Worm (Caenorhabditis elegans): Measurements from ENCODE around the gene lmd-4.

- TF ChIP-seq unc-62 (GFP tag; optimal IDR thresholded peaks at IDR 0.05) (no peak), lir-1 (GFP tag; conservative IDR thresholded peaks at IDR 0.05) (no peak)
Observed at ce11 chrV:7275491-7275890, 45.3 kb downstream of the lmd-4 start, which contains the start of gene C13A2.5.

All from whole organism, young adult.